Fruit fly (Drosophila melanogaster) whole organism, prepupa: ENCODE results near the gene GILT2.

Experiments used
- Blimp-1 ChIP-seq: fragments of 200-800 bp; sonication (Bioruptor generic); optimal IDR thresholded peaks from 3 replicates; lab custom pipeline; 2017; ENCODE audit warnings: missing biosample characterization, missing genetic modification characterization, mild to moderate bottlenecking, moderate library complexity, missing genetic modification reagents
- CG10669 ChIP-seq: fragments of 200-800 bp; sonication (Bioruptor generic); optimal IDR thresholded peaks from 3 replicates; lab custom pipeline; 2018; ENCODE audit warnings: missing biosample characterization, mild to moderate bottlenecking, missing genetic modification characterization, moderate library complexity
- CG11294 ChIP-seq: fragments of 200-800 bp; sonication (Bioruptor generic); IDR thresholded peaks from 2 replicates; pipeline ENCODE4 v1.3.6; 2022; ENCODE audit warnings: missing biosample characterization, missing genetic modification characterization
- CG11762 ChIP-seq: fragments of 200-800 bp; sonication (Bioruptor generic); optimal IDR thresholded peaks from 3 replicates; lab custom pipeline; 2016; ENCODE audit warnings: missing biosample characterization, missing genetic modification characterization; ENCODE audit not compliant: insufficient read depth
- CG3032 ChIP-seq: fragments of 200-800 bp; optimal IDR thresholded peaks from 2 replicates; lab custom pipeline; 2019; ENCODE audit warnings: missing biosample characterization, mild to moderate bottlenecking, missing genetic modification characterization, moderate library complexity
- CG3919 ChIP-seq: fragments of 200-800 bp; sonication (Bioruptor generic); optimal IDR thresholded peaks from 3 replicates; lab custom pipeline; 2016; ENCODE audit warnings: missing biosample characterization, missing genetic modification characterization
- CG4318 ChIP-seq: fragments of 200-800 bp; sonication (Bioruptor generic); optimal IDR thresholded peaks from 3 replicates; lab custom pipeline; 2017; ENCODE audit warnings: missing biosample characterization, mild to moderate bottlenecking, missing genetic modification characterization
- CG6163 ChIP-seq: fragments of 200-800 bp; sonication (Bioruptor generic); IDR thresholded peaks from 3 replicates; pipeline ENCODE4 v1.3.6; 2022; ENCODE audit warnings: missing biosample characterization, missing genetic modification characterization
- CG6808 ChIP-seq: fragments of 200-800 bp; sonication (Bioruptor generic); optimal IDR thresholded peaks from 3 replicates; lab custom pipeline; 2017; ENCODE audit warnings: missing biosample characterization, missing genetic modification characterization, mild to moderate bottlenecking, moderate library complexity, missing genetic modification reagents
- CG8319 ChIP-seq: fragments of 200-800 bp; sonication (Bioruptor generic); optimal IDR thresholded peaks from 3 replicates; lab custom pipeline; 2016; ENCODE audit warnings: missing biosample characterization, missing genetic modification characterization
- CG8632 ChIP-seq: fragments of 200-800 bp; sonication (Bioruptor generic); optimal IDR thresholded peaks from 3 replicates; lab custom pipeline; 2016; ENCODE audit warnings: missing biosample characterization, missing genetic modification characterization
- CG9139 ChIP-seq: fragments of 200-800 bp; sonication (Bioruptor generic); optimal IDR thresholded peaks from 3 replicates; lab custom pipeline; 2017; ENCODE audit warnings: missing biosample characterization, mild to moderate bottlenecking, missing genetic modification characterization
- Eip75B ChIP-seq: fragments of 200-800 bp; sonication (Bioruptor generic); optimal IDR thresholded peaks from 3 replicates; lab custom pipeline; 2016; ENCODE audit warnings: missing biosample characterization, missing genetic modification characterization
- Gug ChIP-seq: fragments of 200-800 bp; sonication (Bioruptor generic); IDR thresholded peaks from 2 replicates; pipeline ENCODE4 v1.3.6; 2022; ENCODE audit warnings: missing biosample characterization, missing genetic modification characterization
- Hr38 ChIP-seq: sonication (Bioruptor generic); optimal IDR thresholded peaks from 2 replicates; lab custom pipeline; 2016; ENCODE audit warnings: missing biosample characterization, missing genetic modification characterization
- Hr39 ChIP-seq: fragments of 200-800 bp; sonication (Bioruptor generic); optimal IDR thresholded peaks from 2 replicates; lab custom pipeline; 2016; ENCODE audit warnings: missing biosample characterization, missing genetic modification characterization
- Hr4 ChIP-seq: fragments of 200-800 bp; sonication (Bioruptor generic); optimal IDR thresholded peaks from 3 replicates; lab custom pipeline; 2016; ENCODE audit warnings: missing biosample characterization, missing genetic modification characterization
- Lpt ChIP-seq: fragments of 200-800 bp; sonication (Bioruptor generic); optimal IDR thresholded peaks from 3 replicates; lab custom pipeline; 2016; ENCODE audit warnings: missing biosample characterization, missing genetic modification characterization
- Met ChIP-seq: fragments of 200-800 bp; sonication (Bioruptor generic); optimal IDR thresholded peaks from 3 replicates; lab custom pipeline; 2016; ENCODE audit warnings: missing biosample characterization, missing genetic modification characterization
- Sox102F ChIP-seq: fragments of 200-800 bp; sonication (Bioruptor generic); optimal IDR thresholded peaks from 2 replicates; lab custom pipeline; 2016; ENCODE audit warnings: missing biosample characterization, mild to moderate bottlenecking, missing genetic modification characterization
- Sox14 ChIP-seq: fragments of 200-800 bp; sonication (Bioruptor generic); optimal IDR thresholded peaks from 3 replicates; lab custom pipeline; 2016; ENCODE audit warnings: missing biosample characterization, missing genetic modification characterization
- Sox15 ChIP-seq: fragments of 200-800 bp; sonication (Bioruptor generic); optimal IDR thresholded peaks from 3 replicates; lab custom pipeline; 2016; ENCODE audit warnings: missing biosample characterization, missing genetic modification characterization
- achi ChIP-seq: fragments of 200-800 bp; sonication (Bioruptor generic); optimal IDR thresholded peaks from 3 replicates; lab custom pipeline; 2016; ENCODE audit warnings: missing biosample characterization, missing genetic modification characterization
- acj6 ChIP-seq: fragments of 200-800 bp; sonication (Bioruptor generic); optimal IDR thresholded peaks from 3 replicates; lab custom pipeline; 2016; ENCODE audit warnings: missing biosample characterization, missing genetic modification characterization
- cyc ChIP-seq: fragments of 200-800 bp; sonication (Bioruptor generic); optimal IDR thresholded peaks from 3 replicates; lab custom pipeline; 2016; ENCODE audit warnings: missing biosample characterization, missing genetic modification characterization
- eg ChIP-seq: fragments of 200-800 bp; sonication (Bioruptor generic); IDR thresholded peaks from 3 replicates; pipeline ENCODE4 v1.3.6; 2022; ENCODE audit warnings: missing biosample characterization, missing genetic modification characterization
- fd59A ChIP-seq: fragments of 200-800 bp; sonication (Bioruptor generic); optimal IDR thresholded peaks from 2 replicates; lab custom pipeline; 2017; ENCODE audit warnings: missing biosample characterization, mild to moderate bottlenecking, missing genetic modification characterization, missing genetic modification reagents
- fkh ChIP-seq: fragments of 200-800 bp; sonication (Bioruptor generic); optimal IDR thresholded peaks from 3 replicates; lab custom pipeline; 2017; ENCODE audit warnings: missing biosample characterization, mild to moderate bottlenecking, missing genetic modification characterization, moderate library complexity
- net ChIP-seq: fragments of 200-800 bp; sonication (Bioruptor generic); optimal IDR thresholded peaks from 3 replicates; lab custom pipeline; 2016; ENCODE audit warnings: missing biosample characterization, missing genetic modification characterization
- pdm3 ChIP-seq: fragments of 200-800 bp; sonication (Bioruptor generic); optimal IDR thresholded peaks from 3 replicates; lab custom pipeline; 2016; ENCODE audit warnings: missing biosample characterization, missing genetic modification characterization
- spab ChIP-seq: fragments of 200-800 bp; sonication (Bioruptor generic); optimal IDR thresholded peaks from 2 replicates; lab custom pipeline; 2017; ENCODE audit warnings: missing biosample characterization, mild to moderate bottlenecking, missing genetic modification characterization, missing genetic modification reagents
- ss ChIP-seq, 2 experiments: fragments of 200-800 bp; sonication (Bioruptor generic); optimal IDR thresholded peaks; 2 replicates in 1 of 2; 3 replicates in 1 of 2; lab custom pipeline; 2017 to 2018; ENCODE audit warnings: mild to moderate bottlenecking in 2 of 2, missing biosample characterization in 2 of 2, missing genetic modification characterization in 2 of 2, moderate library complexity in 1 of 2
- topi ChIP-seq: fragments of 200-800 bp; sonication (Bioruptor generic); optimal IDR thresholded peaks from 3 replicates; lab custom pipeline; 2016; ENCODE audit warnings: missing biosample characterization, missing genetic modification characterization
- vri ChIP-seq: fragments of 200-800 bp; sonication (Bioruptor generic); optimal IDR thresholded peaks from 3 replicates; lab custom pipeline; 2016; ENCODE audit warnings: missing biosample characterization, mild to moderate bottlenecking, missing genetic modification characterization

The GILT2 gene

DNA sequence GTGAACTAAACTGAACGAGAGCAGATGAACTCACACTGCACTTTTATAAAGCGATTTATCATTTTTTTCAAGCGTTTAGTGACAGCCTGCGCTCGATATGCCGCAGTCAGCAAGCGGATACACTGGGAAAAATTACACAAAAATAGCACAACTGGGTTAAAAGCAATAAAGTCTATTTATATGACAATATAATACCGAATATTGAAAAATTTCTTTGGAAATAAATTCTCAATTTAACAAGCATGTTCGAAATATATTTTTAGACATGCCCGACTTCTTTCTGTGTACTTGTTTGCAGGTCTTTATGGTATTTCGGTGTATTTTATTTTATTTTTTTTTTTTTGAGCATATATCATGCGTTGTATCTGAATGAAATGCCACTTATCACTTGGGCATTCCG, 35.2 kb downstream of the GILT2 start (continued):
- peak in 1 of 2 experiments; percentile 75 for TF ChIP-seq ss (GFP tag; optimal IDR thresholded peaks at IDR 0.05; lab: Kevin White, UChicago)
- peak; percentile 84 for TF ChIP-seq Sox14 (GFP tag; lab: Kevin White, UChicago)
- peak; percentile 21 for TF ChIP-seq CG8319 (GFP tag; lab: Kevin White, UChicago)
- TF ChIP-seq CG9139 (GFP tag; lab: Kevin White, UChicago), result peak; percentile 52
- TF ChIP-seq CG11762 (GFP tag; lab: Kevin White, UChicago), result peak; percentile 57
- TF ChIP-seq Sox15, result peak; percentile 63
- TF ChIP-seq Met (GFP tag; lab: Kevin White, UChicago), result peak; percentile 90
- TF ChIP-seq acj6 (GFP tag; lab: Kevin White, UChicago), result peak; percentile 85
- peak; percentile 79 for TF ChIP-seq pdm3 (GFP tag; lab: Kevin White, UChicago)
- TF ChIP-seq Blimp-1, result peak; percentile 11
- no peak for TF ChIP-seq fkh
- TF ChIP-seq topi, result peak; percentile 88
- peak; percentile 77 for TF ChIP-seq CG8632 (GFP tag; lab: Kevin White, UChicago)
- TF ChIP-seq Eip75B, result peak; percentile 85
- peak; percentile 65 for TF ChIP-seq Hr4 (GFP tag; lab: Kevin White, UChicago)
- peak; percentile 82 for TF ChIP-seq Sox102F (GFP tag; lab: Kevin White, UChicago)
- TF ChIP-seq CG6808, result peak; percentile 64
- TF ChIP-seq CG6163 (GFP tag; lab: Robert Waterston, UW), result peak; percentile 70
- TF ChIP-seq fd59A (GFP tag; lab: Kevin White, UChicago), result peak; percentile 38
- peak; percentile 74 for TF ChIP-seq cyc (GFP tag; lab: Kevin White, UChicago)
- peak; percentile 79 for TF ChIP-seq achi
- TF ChIP-seq CG4318 (GFP tag; lab: Kevin White, UChicago), result no peak
- peak; percentile 66 for TF ChIP-seq CG10669 (GFP tag; lab: Kevin White, UChicago)
- TF ChIP-seq Hr38, result no peak
- TF ChIP-seq CG3919 (GFP tag; lab: Kevin White, UChicago), result peak; percentile 69
- TF ChIP-seq CG3032 (tag; lab: Kevin White, UChicago), result peak; percentile 29
- TF ChIP-seq eg, result peak; percentile 56
- peak; percentile 46 for TF ChIP-seq Lpt
- TF ChIP-seq, all 60 proteins: peak for 51

DNA sequence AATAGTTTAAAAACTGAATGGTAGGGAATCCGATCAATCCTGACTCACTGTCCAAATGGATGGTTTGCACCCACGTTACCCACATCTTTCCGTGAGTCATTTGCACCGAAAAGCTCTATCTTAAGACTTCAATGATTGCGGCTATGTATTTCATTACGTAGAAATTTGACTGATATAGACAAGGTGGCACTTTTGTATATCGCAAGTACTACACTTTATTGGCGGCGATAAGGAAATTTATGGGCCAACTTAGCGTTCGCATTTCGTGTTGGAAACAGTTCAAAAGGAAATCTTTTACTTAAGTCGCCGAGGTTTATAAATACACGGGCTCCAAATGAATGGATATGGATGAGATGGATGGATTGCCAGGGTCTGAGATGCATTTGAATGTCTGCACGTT, 36.2 kb downstream of the GILT2 start:
- TF ChIP-seq Sox14 (GFP tag; lab: Kevin White, UChicago) (no peak), vri (peak; percentile 65)

DNA sequence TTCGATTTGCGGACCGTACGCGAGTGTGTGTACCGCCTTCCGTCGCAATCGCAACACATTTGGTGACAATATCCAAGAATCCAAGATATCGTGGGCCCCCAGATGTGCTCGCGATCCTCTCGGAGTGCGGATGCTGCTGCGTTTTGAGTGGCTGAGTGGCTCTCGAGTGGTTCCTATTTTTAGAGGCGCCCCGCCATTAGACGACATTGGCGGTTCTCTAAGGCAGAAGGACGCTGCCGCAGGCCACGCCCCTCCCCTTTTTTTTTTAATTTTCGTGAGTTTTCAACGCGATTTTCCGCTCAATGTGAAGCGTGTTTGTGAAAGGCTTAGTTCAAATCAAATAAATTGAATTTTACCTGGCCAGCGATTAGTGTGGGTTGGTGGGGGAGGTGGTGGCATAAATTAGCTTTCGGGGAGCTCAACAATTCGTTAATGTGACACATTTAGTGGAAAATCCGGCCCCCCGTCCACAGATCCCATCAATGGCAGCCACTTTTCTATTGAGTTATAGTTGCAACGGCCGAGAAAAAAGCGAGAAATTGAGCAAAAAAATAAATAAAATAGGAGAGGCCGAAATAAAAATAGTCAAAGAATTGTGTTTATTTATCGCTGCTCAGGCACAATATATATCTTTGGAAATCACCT, 39.7 kb downstream of the GILT2 start, which contains the start of gene nau:
Gene nau (minus strand): TSS at position 61 of the 645 bp plus-strand sequence.
- TF ChIP-seq CG8319 (GFP tag; lab: Kevin White, UChicago) (no peak), CG6808 (no peak), fd59A (GFP tag; lab: Kevin White, UChicago) (no peak), cyc (GFP tag; lab: Kevin White, UChicago) (no peak), fkh (no peak), net (GFP tag; lab: Kevin White, UChicago) (no peak), acj6 (GFP tag; lab: Kevin White, UChicago) (no peak), spab (GFP tag; lab: Kevin White, UChicago) (no peak), CG11762 (GFP tag; lab: Kevin White, UChicago) (no peak), Hr38 (no peak), Hr39 (GFP tag; lab: Kevin White, UChicago) (no peak), Sox14 (GFP tag; lab: Kevin White, UChicago) (no peak), achi (no peak)
- TF ChIP-seq, all 60 proteins: peak for 0

DNA sequence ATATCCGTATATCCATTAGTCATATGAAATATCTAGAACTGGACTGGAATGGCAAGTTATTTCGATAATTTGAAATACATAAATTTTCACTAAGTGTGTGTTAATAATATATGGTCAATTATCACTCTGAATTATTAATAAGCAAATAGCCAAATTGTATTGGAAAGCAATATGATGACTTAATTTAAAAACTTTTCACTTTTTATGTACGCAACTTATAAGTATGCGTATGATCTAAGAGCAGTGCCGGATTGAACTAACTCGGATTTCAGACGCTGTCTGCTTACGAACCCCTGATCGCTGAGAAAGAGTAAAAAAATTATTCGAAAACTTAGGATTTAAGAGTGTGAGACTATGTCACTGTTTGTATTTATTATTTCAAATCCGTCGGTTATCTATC, 42.8 kb downstream of the GILT2 start, which contains the start of gene CG10232:
Gene CG10232 (minus strand): TSS at position 101 of the 400 bp plus-strand sequence.
- TF ChIP-seq topi (no peak), vri (no peak), CG11294 (GFP tag; lab: Robert Waterston, UW) (no peak), Gug (no peak)
- TF ChIP-seq, all 60 proteins: peak for 0
